Fruit fly (Drosophila melanogaster) whole organism, embryonic: ENCODE data around the gene CG15449.

Experiments used
- Ada2b ChIP-seq: fragments of 200-800 bp; sonication (Bioruptor generic); IDR thresholded peaks from 2 replicates; pipeline ENCODE4 v1.3.6; 2022; ENCODE audit warnings: missing biosample characterization, missing genetic modification characterization
- CG10979 ChIP-seq: fragments of 200-800 bp; sonication (Bioruptor generic); optimal IDR thresholded peaks from 2 replicates; lab custom pipeline; 2018; ENCODE audit warnings: missing biosample characterization, mild to moderate bottlenecking, missing genetic modification characterization, moderate library complexity
- CG11247 ChIP-seq: fragments of 200-800 bp; sonication (Bioruptor generic); IDR thresholded peaks from 2 replicates; pipeline ENCODE4 v1.3.6; 2022; ENCODE audit warnings: missing biosample characterization, missing genetic modification characterization
- CG11696 ChIP-seq: fragments of 200-800 bp; sonication (Bioruptor generic); IDR thresholded peaks from 2 replicates; pipeline ENCODE4 v1.3.6; 2022; ENCODE audit warnings: missing biosample characterization, missing genetic modification characterization
- CG15601 ChIP-seq: fragments of 200-800 bp; sonication (Bioruptor generic); optimal IDR thresholded peaks from 3 replicates; lab custom pipeline; 2019; ENCODE audit warnings: missing biosample characterization, mild to moderate bottlenecking, missing genetic modification characterization, moderate library complexity
- CG15696 ChIP-seq: fragments of 200-800 bp; sonication (Bioruptor generic); optimal IDR thresholded peaks from 2 replicates; lab custom pipeline; 2019; ENCODE audit warnings: missing biosample characterization, mild to moderate bottlenecking, missing genetic modification characterization, moderate library complexity
- CG16863 ChIP-seq: fragments of 200-800 bp; sonication (Bioruptor generic); optimal IDR thresholded peaks from 3 replicates; lab custom pipeline; 2016; ENCODE audit warnings: missing biosample characterization, missing genetic modification characterization
- CG2712 ChIP-seq: fragments of 200-800 bp; optimal IDR thresholded peaks from 3 replicates; lab custom pipeline; 2019; ENCODE audit warnings: missing biosample characterization, mild to moderate bottlenecking, missing genetic modification characterization, moderate library complexity
- CG31224 ChIP-seq: fragments of 200-800 bp; sonication (Bioruptor generic); IDR thresholded peaks from 2 replicates; pipeline ENCODE4 v1.3.6; 2022; ENCODE audit warnings: missing biosample characterization, missing genetic modification characterization
- CG31365 ChIP-seq: fragments of 200-800 bp; sonication (Bioruptor generic); optimal IDR thresholded peaks from 2 replicates; lab custom pipeline; 2018; ENCODE audit warnings: missing biosample characterization, mild to moderate bottlenecking, missing genetic modification characterization
- CG3726 ChIP-seq: fragments of 200-800 bp; sonication (Bioruptor generic); IDR thresholded peaks from 3 replicates; pipeline ENCODE4, ENCODE4 v1.3.6; 2022; ENCODE audit warnings: missing biosample characterization, missing genetic modification characterization
- CG3995 ChIP-seq: fragments of 200-800 bp; sonication (Bioruptor generic); optimal IDR thresholded peaks from 3 replicates; lab custom pipeline; 2016; ENCODE audit warnings: missing biosample characterization, missing genetic modification characterization
- CG6175 ChIP-seq: fragments of 200-800 bp; sonication (Bioruptor generic); IDR thresholded peaks from 3 replicates; pipeline ENCODE4 v1.3.6; 2022; ENCODE audit warnings: missing biosample characterization, missing genetic modification characterization
- CG8359 ChIP-seq: fragments of 200-800 bp; sonication (Bioruptor generic); optimal IDR thresholded peaks from 2 replicates; lab custom pipeline; 2017; ENCODE audit warnings: missing biosample characterization, mild to moderate bottlenecking, missing genetic modification characterization, borderline replicate concordance
- CG9609 ChIP-seq: fragments of 200-800 bp; sonication (Bioruptor generic); optimal IDR thresholded peaks from 3 replicates; lab custom pipeline; 2016; ENCODE audit warnings: missing biosample characterization, missing genetic modification characterization
- Dp ChIP-seq: fragments of 200-800 bp; sonication (Bioruptor generic); optimal IDR thresholded peaks from 2 replicates; lab custom pipeline; 2018; ENCODE audit warnings: missing biosample characterization, mild to moderate bottlenecking, missing genetic modification characterization, moderate library complexity
- Gsc ChIP-seq: fragments of 200-800 bp; sonication (Bioruptor generic); IDR thresholded peaks from 2 replicates; pipeline ENCODE4 v1.3.6; 2022; ENCODE audit warnings: missing biosample characterization, missing genetic modification characterization
- HLH3B ChIP-seq: fragments of 200-800 bp; sonication (Bioruptor generic); IDR thresholded peaks from 2 replicates; pipeline ENCODE4 v1.3.6; 2022; ENCODE audit warnings: missing biosample characterization, missing genetic modification characterization
- HLH4C ChIP-seq: fragments of 200-800 bp; sonication (Bioruptor generic); IDR thresholded peaks from 3 replicates; pipeline ENCODE4 v1.3.6; 2022; ENCODE audit warnings: missing biosample characterization, missing genetic modification characterization; ENCODE audit not compliant: partially characterized antibody
- HLH54F ChIP-seq: fragments of 200-800 bp; sonication (Bioruptor generic); optimal IDR thresholded peaks from 3 replicates; lab custom pipeline; 2016; ENCODE audit warnings: missing biosample characterization, missing genetic modification characterization
- Mad ChIP-seq: fragments of 200-800 bp; sonication (Bioruptor generic); optimal IDR thresholded peaks from 2 replicates; lab custom pipeline; 2016; ENCODE audit warnings: missing biosample characterization, missing genetic modification characterization
- Med ChIP-seq: fragments of 200-800 bp; sonication (Bioruptor generic); peaks from one replicate; lab custom pipeline; 2016; ENCODE audit warnings: missing biosample characterization, missing genetic modification characterization, mild to moderate bottlenecking, inconsistent platforms, moderate library complexity
- Nf-YC ChIP-seq: fragments of 200-800 bp; optimal IDR thresholded peaks from 3 replicates; lab custom pipeline; 2019; ENCODE audit warnings: missing biosample characterization, mild to moderate bottlenecking, missing genetic modification characterization, moderate library complexity
- Oli ChIP-seq: fragments of 200-800 bp; sonication (Bioruptor generic); optimal IDR thresholded peaks from 2 replicates; lab custom pipeline; 2018; ENCODE audit warnings: missing biosample characterization, mild to moderate bottlenecking, missing genetic modification characterization, moderate library complexity
- Spps ChIP-seq: fragments of 200-800 bp; sonication (Bioruptor generic); optimal IDR thresholded peaks from 2 replicates; lab custom pipeline; 2018; ENCODE audit warnings: missing biosample characterization, mild to moderate bottlenecking, missing genetic modification characterization
- Ssrp ChIP-seq: fragments of 200-800 bp; sonication (Bioruptor generic); optimal IDR thresholded peaks from 2 replicates; lab custom pipeline; 2018; ENCODE audit warnings: missing biosample characterization, mild to moderate bottlenecking, missing genetic modification characterization, moderate library complexity
- Taf1 ChIP-seq: fragments of 200-800 bp; sonication (Bioruptor generic); IDR thresholded peaks from 2 replicates; pipeline ENCODE4 v1.3.6; 2022; ENCODE audit warnings: missing biosample characterization, missing genetic modification characterization
- Xbp1 ChIP-seq: fragments of 200-800 bp; sonication (Bioruptor generic); optimal IDR thresholded peaks from 3 replicates; lab custom pipeline; 2016; ENCODE audit warnings: missing biosample characterization, mild to moderate bottlenecking, missing genetic modification characterization
- YL-1 ChIP-seq: fragments of 200-800 bp; sonication (Bioruptor generic); optimal IDR thresholded peaks from 3 replicates; lab custom pipeline; 2017; ENCODE audit warnings: missing biosample characterization, mild to moderate bottlenecking, missing genetic modification characterization
- ash1 ChIP-seq: fragments of 200-800 bp; sonication (Bioruptor generic); optimal IDR thresholded peaks from 2 replicates; lab custom pipeline; 2018; ENCODE audit warnings: missing biosample characterization, mild to moderate bottlenecking, missing genetic modification characterization
- bbx ChIP-seq: fragments of 200-800 bp; sonication (Bioruptor generic); IDR thresholded peaks from 2 replicates; pipeline ENCODE4 v1.3.6; 2022; ENCODE audit warnings: missing biosample characterization, missing genetic modification characterization; ENCODE audit not compliant: partially characterized antibody
- bsh ChIP-seq, 2 experiments: fragments of 200-800 bp; sonication (Bioruptor generic); optimal IDR thresholded peaks; 2 replicates each; lab custom pipeline; 2017 to 2018; ENCODE audit warnings: mild to moderate bottlenecking in 2 of 2, missing biosample characterization in 2 of 2, missing genetic modification characterization in 2 of 2, moderate library complexity in 1 of 2
- cato ChIP-seq: fragments of 200-800 bp; sonication (Bioruptor generic); optimal IDR thresholded peaks from 2 replicates; lab custom pipeline; 2016; ENCODE audit warnings: missing biosample characterization, missing genetic modification characterization, borderline replicate concordance
- chif ChIP-seq, 2 experiments: fragments of 200-800 bp; sonication (Bioruptor generic); optimal IDR thresholded peaks; 3 replicates each; lab custom pipeline; 2016; ENCODE audit warnings: missing biosample characterization in 2 of 2, missing genetic modification characterization in 2 of 2
- corto ChIP-seq: fragments of 200-800 bp; sonication (Bioruptor generic); optimal IDR thresholded peaks from 2 replicates; lab custom pipeline; 2016; ENCODE audit warnings: missing biosample characterization, mild to moderate bottlenecking, missing genetic modification characterization, moderate library complexity
- cwo ChIP-seq: fragments of 200-800 bp; sonication (Bioruptor generic); optimal IDR thresholded peaks from 3 replicates; lab custom pipeline; 2017; ENCODE audit warnings: missing biosample characterization, missing genetic modification characterization, mild to moderate bottlenecking, moderate library complexity, missing genetic modification reagents
- danr ChIP-seq: fragments of 200-800 bp; sonication (Bioruptor generic); IDR thresholded peaks from 2 replicates; pipeline ENCODE4 v1.3.6; 2022; ENCODE audit warnings: missing biosample characterization, missing genetic modification characterization
- emc ChIP-seq: fragments of 200-800 bp; sonication (Bioruptor generic); optimal IDR thresholded peaks from 2 replicates; lab custom pipeline; 2016; ENCODE audit warnings: missing biosample characterization, missing genetic modification characterization
- hth ChIP-seq: fragments of >200 bp; optimal IDR thresholded peaks from 2 replicates; lab custom pipeline; 2017; ENCODE audit warnings: inconsistent platforms
- klu ChIP-seq: fragments of 200-800 bp; sonication (Bioruptor generic); IDR thresholded peaks from 2 replicates; pipeline ENCODE4 v1.3.6; 2022; ENCODE audit warnings: missing biosample characterization, missing genetic modification characterization
- lbe ChIP-seq: fragments of 200-800 bp; sonication (Bioruptor generic); optimal IDR thresholded peaks from 2 replicates; lab custom pipeline; 2016; ENCODE audit warnings: missing biosample characterization, mild to moderate bottlenecking, missing genetic modification characterization
- pho ChIP-seq: fragments of 200-800 bp; sonication (Bioruptor generic); optimal IDR thresholded peaks from 2 replicates; lab custom pipeline; 2016; ENCODE audit warnings: missing biosample characterization, missing genetic modification characterization
- salm ChIP-seq: fragments of 200-800 bp; sonication (Bioruptor generic); optimal IDR thresholded peaks from 2 replicates; lab custom pipeline; 2018; ENCODE audit warnings: missing biosample characterization, mild to moderate bottlenecking, missing genetic modification characterization
- schlank ChIP-seq: fragments of 200-800 bp; sonication (Bioruptor generic); optimal IDR thresholded peaks from 2 replicates; lab custom pipeline; 2018; ENCODE audit warnings: missing biosample characterization, mild to moderate bottlenecking, missing genetic modification characterization
- tap ChIP-seq: fragments of 200-800 bp; optimal IDR thresholded peaks from 3 replicates; lab custom pipeline; 2019; ENCODE audit warnings: missing biosample characterization, mild to moderate bottlenecking, missing genetic modification characterization, moderate library complexity
- tin ChIP-seq: fragments of 200-800 bp; sonication (Bioruptor generic); optimal IDR thresholded peaks from 3 replicates; lab custom pipeline; 2016; ENCODE audit warnings: missing biosample characterization, missing genetic modification characterization
- tll ChIP-seq, 2 experiments: fragments of 200-800 bp in 1 of 2; fragments of >200 bp in 1 of 2; sonication (Bioruptor generic) in 1 of 2; optimal IDR thresholded peaks; 2 replicates each; lab custom pipeline; 2017 to 2019; ENCODE audit warnings: missing biosample characterization in 2 of 2, missing genetic modification characterization in 2 of 2, mild to moderate bottlenecking in 1 of 2, moderate library complexity in 1 of 2
- tna ChIP-seq: fragments of 200-800 bp; sonication (Bioruptor generic); IDR thresholded peaks from 2 replicates; pipeline ENCODE4 v1.3.6; 2022; ENCODE audit warnings: missing biosample characterization, missing genetic modification characterization; ENCODE audit not compliant: partially characterized antibody
- unpg ChIP-seq: fragments of 200-800 bp; sonication (Bioruptor generic); optimal IDR thresholded peaks from 3 replicates; lab custom pipeline; 2018; ENCODE audit warnings: missing biosample characterization, mild to moderate bottlenecking, missing genetic modification characterization, moderate library complexity
- z ChIP-seq: fragments of 200-800 bp; sonication (Bioruptor generic); IDR thresholded peaks from 3 replicates; pipeline ENCODE4 v1.3.6; 2022; ENCODE audit warnings: missing biosample characterization, missing genetic modification characterization

Gene CG15449

DNA sequence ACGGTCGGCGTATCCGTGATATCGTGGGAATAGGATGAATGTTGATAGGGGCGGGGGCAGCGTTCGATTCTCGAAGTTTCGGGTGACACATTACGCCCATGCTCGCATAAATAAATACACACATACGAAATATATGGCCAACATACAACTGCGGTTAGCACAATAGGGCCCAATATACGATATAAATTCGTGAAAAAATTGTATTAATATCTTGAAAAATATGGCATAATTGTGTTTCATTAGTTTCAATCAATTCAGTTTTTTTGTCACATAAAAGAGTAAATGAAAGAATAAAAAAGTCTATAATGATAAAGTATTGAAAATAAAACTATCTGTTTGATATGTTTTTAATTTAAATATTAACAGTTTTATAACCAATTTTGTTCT is 4.5 kb downstream of the CG15449 start (continued):
- TF ChIP-seq Dp: no peak
- TF ChIP-seq emc (GFP tag; lab: Kevin White, UChicago): no peak
- no peak for TF ChIP-seq CG8359 (GFP tag; lab: Kevin White, UChicago)
- TF ChIP-seq bsh (GFP tag; optimal IDR thresholded peaks at IDR 0.05; lab: Kevin White, UChicago): peak in 1 of 2 experiments; percentile 26
- peak; percentile 16 for TF ChIP-seq YL-1 (GFP tag; lab: Kevin White, UChicago)
- no peak for TF ChIP-seq CG15601 (tag; lab: Kevin White, UChicago)
- no peak for TF ChIP-seq Nf-YC (tag; lab: Kevin White, UChicago)
- TF ChIP-seq Oli (tag; lab: Kevin White, UChicago): no peak
- no peak for TF ChIP-seq cato (GFP tag; lab: Kevin White, UChicago)
- TF ChIP-seq CG11696 (GFP tag; lab: Robert Waterston, UW): peak; percentile 92
- no peak for TF ChIP-seq Gsc
- no peak for TF ChIP-seq CG31224 (GFP tag; lab: Robert Waterston, UW)
- TF ChIP-seq z (GFP tag; lab: Robert Waterston, UW): 0 out of 3 replicates have a peak, but pooled peaks have one; percentile 40
- no peak for TF ChIP-seq cwo (GFP tag; lab: Kevin White, UChicago)
- no peak for TF ChIP-seq CG31365 (tag; lab: Kevin White, UChicago)
- TF ChIP-seq CG16863 (GFP tag; lab: Kevin White, UChicago): no peak
- no peak for TF ChIP-seq CG2712 (tag; lab: Kevin White, UChicago)
- TF ChIP-seq CG3995 (GFP tag; lab: Kevin White, UChicago): no peak
- no peak for TF ChIP-seq tap (tag; lab: Kevin White, UChicago)
- TF ChIP-seq Spps (tag; lab: Kevin White, UChicago): no peak
- no peak for TF ChIP-seq Ssrp
- peak; percentile 21 for TF ChIP-seq Med (GFP tag; lab: Kevin White, UChicago)
- TF ChIP-seq ash1: no peak
- TF ChIP-seq unpg (GFP tag; lab: Kevin White, UChicago): peak; percentile 17
- no peak for TF ChIP-seq klu
- TF ChIP-seq Taf1 (GFP tag; lab: Robert Waterston, UW): no peak
- no peak for TF ChIP-seq corto (GFP tag; lab: Kevin White, UChicago)
- no peak for TF ChIP-seq CG9609
- TF ChIP-seq Ada2b (GFP tag; lab: Robert Waterston, UW): peak; percentile 37; the same call in 1 of the 2 replicates
- TF ChIP-seq CG10979 (tag; lab: Kevin White, UChicago): no peak
- TF ChIP-seq schlank (tag; lab: Kevin White, UChicago): no peak
- no peak for TF ChIP-seq lbe (GFP tag; lab: Kevin White, UChicago)
- no peak for TF ChIP-seq tll (GFP tag; optimal IDR thresholded peaks at IDR 0.05; lab: Kevin White, UChicago)
- no peak for TF ChIP-seq HLH54F
- TF ChIP-seq pho: no peak

DNA sequence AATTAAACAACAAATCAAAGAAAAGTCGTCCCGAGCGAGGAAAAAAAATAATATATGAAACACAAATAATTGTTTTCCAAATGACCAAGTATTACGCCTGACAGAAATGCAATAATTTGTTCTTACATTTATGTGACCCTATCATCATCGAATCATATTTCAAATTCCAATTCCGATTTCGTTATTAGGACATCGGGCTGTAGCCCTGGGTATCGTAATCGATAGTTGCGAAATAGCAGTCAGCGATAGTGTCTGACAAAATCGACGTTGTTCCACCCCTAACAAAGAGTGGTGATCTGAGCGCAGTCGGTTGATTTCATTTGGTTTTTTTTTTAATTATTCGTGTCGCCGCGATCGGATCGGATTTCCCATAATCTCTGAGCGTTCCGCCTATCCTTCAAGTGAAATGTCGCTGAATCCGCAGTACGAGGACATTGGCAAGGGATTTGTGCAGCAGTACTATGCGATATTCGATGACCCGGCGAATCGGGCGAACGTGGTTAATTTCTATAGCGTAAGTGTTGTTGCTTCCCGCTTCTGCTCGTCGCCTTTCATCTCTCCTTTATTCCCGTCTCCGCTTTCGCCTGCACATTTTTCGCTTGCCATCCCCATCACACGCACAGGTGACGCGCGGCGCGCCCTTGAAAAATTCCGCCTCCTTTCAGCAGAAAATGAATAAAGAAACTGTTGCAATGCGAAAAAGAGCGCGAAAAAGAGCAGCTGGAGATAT is 5.0 kb downstream of the CG15449 start, which contains the start of gene Ntf-2:
Ntf-2 (plus strand) TSS at position 262 of the 730 bp plus-strand sequence.
- TF ChIP-seq HLH3B (GFP tag; lab: Robert Waterston, UW): no peak
- TF ChIP-seq YL-1 (GFP tag; lab: Kevin White, UChicago): no peak
- TF ChIP-seq salm (tag; lab: Kevin White, UChicago): no peak
- TF ChIP-seq Xbp1: peak; percentile 40
- TF ChIP-seq CG11247 (GFP tag; lab: Robert Waterston, UW): no peak
- peak; percentile 76 for TF ChIP-seq tna (GFP tag; lab: Robert Waterston, UW)
- no peak for TF ChIP-seq hth
- TF ChIP-seq danr: no peak
- TF ChIP-seq CG15696 (tag; lab: Kevin White, UChicago): no peak
- peak; percentile 12 for TF ChIP-seq tin (GFP tag; lab: Kevin White, UChicago)
- no peak for TF ChIP-seq CG6175
- peak; percentile 80 for TF ChIP-seq HLH4C (GFP tag; lab: Robert Waterston, UW)
- no peak for TF ChIP-seq Mad (GFP tag; lab: Kevin White, UChicago)
- no peak for TF ChIP-seq CG3726 (GFP tag; lab: Robert Waterston, UW)
- no peak for TF ChIP-seq chif (GFP tag; optimal IDR thresholded peaks at IDR 0.05; lab: Kevin White, UChicago)
- TF ChIP-seq bbx (GFP tag; lab: Robert Waterston, UW): peak; percentile 90
